Fruit fly (Drosophila melanogaster): Measurements from ENCODE around the gene MICU1.
A peak's percentile ranks its signal among the peaks of the same experiment; 100 is the strongest.

Gene MICU1

dm6 chr2L:7219650-7220267 lies 37.7 kb downstream of the MICU1 start, which contains the start of gene CG13784 (continued):
- TF ChIP-seq Doc2 (GFP tag; IDR thresholded peaks at IDR 0.05) (no peak), jumu (GFP tag; optimal IDR thresholded peaks at IDR 0.05) (no peak), CG15269 (tag; optimal IDR thresholded peaks at IDR 0.05) (peak; percentile 51), Atf6 (GFP tag; IDR thresholded peaks at IDR 0.05) (peak; percentile 57), ab (GFP tag; optimal IDR thresholded peaks at IDR 0.05) (no peak), CG12769 (tag; optimal IDR thresholded peaks at IDR 0.05) (no peak), Adf1 (GFP tag; IDR thresholded peaks at IDR 0.05) (no peak), Dip2 (GFP tag; IDR thresholded peaks at IDR 0.05) (no peak), ase (GFP tag; IDR thresholded peaks at IDR 0.05) (peak; percentile 33; the same call in 1 of the 3 replicates), Side (GFP tag; optimal IDR thresholded peaks at IDR 0.05) (no peak), HLHmδ (GFP tag; optimal IDR thresholded peaks at IDR 0.05) (peak; percentile 83), CG8089 (GFP tag; optimal IDR thresholded peaks at IDR 0.05) (no peak), Vsx1 (GFP tag; optimal IDR thresholded peaks at IDR 0.05) (no peak), CG1647 (GFP tag; optimal IDR thresholded peaks at IDR 0.05) (peak; percentile 22), CG17328 (GFP tag; IDR thresholded peaks at IDR 0.05) (peak; percentile 21; the same call in 1 of the 2 replicates), CG13624 (GFP tag; optimal IDR thresholded peaks at IDR 0.05) (no peak), HLH4C (GFP tag; IDR thresholded peaks at IDR 0.05; ENCODE audit: partially characterized antibody) (peak; percentile 36; the same call in 1 of the 3 replicates), CG4424 (GFP tag; optimal IDR thresholded peaks at IDR 0.05) (no peak), CG4360 (GFP tag; IDR thresholded peaks at IDR 0.05) (peak; percentile 96), CG16815 (GFP tag; optimal IDR thresholded peaks at IDR 0.05) (no peak), gro (GFP tag; optimal IDR thresholded peaks at IDR 0.05) (peak; percentile 49), ci (GFP tag; IDR thresholded peaks at IDR 0.05) (peak; percentile 52; the same call in 1 of the 3 replicates), CG7987 (GFP tag; optimal IDR thresholded peaks at IDR 0.05) (peak; percentile 41), CG3995 (GFP tag; optimal IDR thresholded peaks at IDR 0.05) (peak; percentile 15), NK7.1 (GFP tag; optimal IDR thresholded peaks at IDR 0.05) (no peak), NC2α (GFP tag; optimal IDR thresholded peaks at IDR 0.05) (no peak), eyg (GFP tag; optimal IDR thresholded peaks at IDR 0.05) (no peak), crol (GFP tag; IDR thresholded peaks at IDR 0.05) (no peak), Lpt (GFP tag; optimal IDR thresholded peaks at IDR 0.05) (no peak), CG9437 (GFP tag; optimal IDR thresholded peaks at IDR 0.05) (no peak), CG9727 (GFP tag; optimal IDR thresholded peaks at IDR 0.05) (no peak), CG17359 (tag; optimal IDR thresholded peaks at IDR 0.05) (peak; percentile 14), CG34422 (GFP tag; IDR thresholded peaks at IDR 0.05) (peak; percentile 67; the same call in 1 of the 3 replicates), kah (GFP tag; optimal IDR thresholded peaks at IDR 0.05) (no peak), TFAM (GFP tag; optimal IDR thresholded peaks at IDR 0.05) (no peak), so (GFP tag; IDR thresholded peaks at IDR 0.05) (no peak), Dref (GFP tag; IDR thresholded peaks at IDR 0.05) (peak; percentile 63), Kr (GFP tag; optimal IDR thresholded peaks at IDR 0.05) (no peak), CG17612 (GFP tag; IDR thresholded peaks at IDR 0.05) (0 out of 2 replicates have a peak, but pooled peaks have one; percentile 17), CG10462 (GFP tag; optimal IDR thresholded peaks at IDR 0.05) (peak; percentile 65), sna (GFP tag; IDR thresholded peaks at IDR 0.05; ENCODE audit: partially characterized antibody) (no peak), Dad (GFP tag; optimal IDR thresholded peaks at IDR 0.05) (peak; percentile 21), fd64A (GFP tag; optimal IDR thresholded peaks at IDR 0.05) (no peak), ATbp (GFP tag; optimal IDR thresholded peaks at IDR 0.05) (no peak), chinmo (GFP tag; IDR thresholded peaks at IDR 0.05; ENCODE audit: partially characterized antibody) (peak; percentile 83; the same call in 2 of the 4 replicates), inv (GFP tag; IDR thresholded peaks at IDR 0.05; ENCODE audit: partially characterized antibody) (peak; percentile 19; the same call in 1 of the 2 replicates), BtbVII (GFP tag; optimal IDR thresholded peaks at IDR 0.05) (peak; percentile 33), Six4 (GFP tag; optimal IDR thresholded peaks at IDR 0.05) (no peak), pita (GFP tag; optimal IDR thresholded peaks at IDR 0.05) (no peak), run (tag; optimal IDR thresholded peaks at IDR 0.05) (peak; percentile 13), Dek (tag; optimal IDR thresholded peaks at IDR 0.05) (peak; percentile 69)
